Worm (Caenorhabditis elegans): ENCODE data around the gene nos-1.
A peak's percentile ranks its signal among the peaks of the same experiment; 100 is the strongest.

nos-1 gene

ce11 chrII:10971677-10972076, 18.7 kb upstream of the nos-1 start:
- no peak for TF ChIP-seq nhr-21 (tag; optimal IDR thresholded peaks at IDR 0.05)
- no peak for TF ChIP-seq nhr-129 (tag; optimal IDR thresholded peaks at IDR 0.05)
- TF ChIP-seq unc-62 (GFP tag; optimal IDR thresholded peaks at IDR 0.05), result no peak
- no peak for TF ChIP-seq nhr-6 (tag; optimal IDR thresholded peaks at IDR 0.05)
- TF ChIP-seq Y55F3AM.14 (GFP tag; optimal IDR thresholded peaks at IDR 0.05), result no peak
- no peak for TF ChIP-seq ama-1 (optimal IDR thresholded peaks at IDR 0.05)
- TF ChIP-seq ztf-1 (GFP tag; conservative IDR thresholded peaks at IDR 0.05), result no peak
- no peak for TF ChIP-seq nhr-11 (tag; optimal IDR thresholded peaks at IDR 0.05)
- TF ChIP-seq ZK546.5 (tag; optimal IDR thresholded peaks at IDR 0.05), result no peak
- TF ChIP-seq crh-2 (tag; optimal IDR thresholded peaks at IDR 0.05), result no peak
- no peak for TF ChIP-seq egl-27 (tag; optimal IDR thresholded peaks at IDR 0.05)
- TF ChIP-seq skn-1 (tag; optimal IDR thresholded peaks at IDR 0.05), result no peak

- TF ChIP-seq mdl-1 (tag; optimal IDR thresholded peaks at IDR 0.05) (no peak), sma-9 (GFP tag; optimal IDR thresholded peaks at IDR 0.05) (peak; percentile 3), sma-9 (tag; optimal IDR thresholded peaks at IDR 0.05) (no peak), ZK546.5 (tag; optimal IDR thresholded peaks at IDR 0.05) (no peak), alr-1 (tag; optimal IDR thresholded peaks at IDR 0.05) (no peak), F13H6.1 (tag; optimal IDR thresholded peaks at IDR 0.05) (no peak), fos-1 (tag; optimal IDR thresholded peaks at IDR 0.05) (no peak)
These were observed 17.7 kb upstream of the nos-1 start for ce11 chrII:10970625-10971024.

ce11 chrII:10964748-10965147, 11.8 kb upstream of the nos-1 start:
- TF ChIP-seq sem-4 (tag; optimal IDR thresholded peaks at IDR 0.05) (no peak), mdl-1 (tag; optimal IDR thresholded peaks at IDR 0.05) (no peak), gmeb-1 (tag; optimal IDR thresholded peaks at IDR 0.05) (no peak), Y55F3AM.14 (GFP tag; optimal IDR thresholded peaks at IDR 0.05) (no peak), lsy-2 (tag; optimal IDR thresholded peaks at IDR 0.05) (no peak), ztf-11 (tag; optimal IDR thresholded peaks at IDR 0.05) (no peak), ama-1 (optimal IDR thresholded peaks at IDR 0.05) (no peak), ceh-16 (tag; optimal IDR thresholded peaks at IDR 0.05) (no peak), unc-62 (GFP tag; optimal IDR thresholded peaks at IDR 0.05) (no peak), skn-1 (tag; optimal IDR thresholded peaks at IDR 0.05) (no peak), nhr-23 (tag; optimal IDR thresholded peaks at IDR 0.05) (no peak), nhr-21 (tag; optimal IDR thresholded peaks at IDR 0.05) (no peak), nhr-6 (tag; optimal IDR thresholded peaks at IDR 0.05) (no peak), F13H6.1 (tag; optimal IDR thresholded peaks at IDR 0.05) (no peak), nhr-12 (tag; optimal IDR thresholded peaks at IDR 0.05) (no peak), mab-5 (tag; optimal IDR thresholded peaks at IDR 0.05) (no peak), sma-9 (GFP tag; optimal IDR thresholded peaks at IDR 0.05) (no peak), sma-9 (tag; optimal IDR thresholded peaks at IDR 0.05) (no peak), unc-55 (GFP tag; optimal IDR thresholded peaks at IDR 0.05) (no peak)

- TF ChIP-seq mab-5 (tag; optimal IDR thresholded peaks at IDR 0.05), result no peak
- no peak for TF ChIP-seq peb-1 (tag; optimal IDR thresholded peaks at IDR 0.05)
- no peak for TF ChIP-seq nhr-77 (tag; optimal IDR thresholded peaks at IDR 0.05)
- TF ChIP-seq blmp-1 (tag; optimal IDR thresholded peaks at IDR 0.05; ENCODE audit: insufficient read depth), result no peak
- TF ChIP-seq alr-1 (tag; optimal IDR thresholded peaks at IDR 0.05), result no peak
- TF ChIP-seq nhr-21 (tag; optimal IDR thresholded peaks at IDR 0.05), result no peak
- no peak for TF ChIP-seq elt-1 (tag; optimal IDR thresholded peaks at IDR 0.05)
- no peak for TF ChIP-seq ztf-4 (tag; optimal IDR thresholded peaks at IDR 0.05)
These were observed 6.7 kb upstream of the nos-1 start for ce11 chrII:10959676-10960075.

- TF ChIP-seq ztf-1 (GFP tag; conservative IDR thresholded peaks at IDR 0.05) (no peak), unc-55 (GFP tag; optimal IDR thresholded peaks at IDR 0.05) (peak; percentile 35), zag-1 (tag; optimal IDR thresholded peaks at IDR 0.05) (peak; percentile 55), elt-1 (tag; optimal IDR thresholded peaks at IDR 0.05) (no peak), blmp-1 (tag; optimal IDR thresholded peaks at IDR 0.05; ENCODE audit: insufficient read depth) (no peak), R02D3.7 (tag; optimal IDR thresholded peaks at IDR 0.05) (no peak), mab-5 (tag; optimal IDR thresholded peaks at IDR 0.05) (peak; percentile 56), lsy-2 (tag; optimal IDR thresholded peaks at IDR 0.05) (no peak)
These were observed 6.2 kb upstream of the nos-1 start for ce11 chrII:10959138-10959537.
